Worm (Caenorhabditis elegans): ENCODE results near the gene srh-92.

DNA sequence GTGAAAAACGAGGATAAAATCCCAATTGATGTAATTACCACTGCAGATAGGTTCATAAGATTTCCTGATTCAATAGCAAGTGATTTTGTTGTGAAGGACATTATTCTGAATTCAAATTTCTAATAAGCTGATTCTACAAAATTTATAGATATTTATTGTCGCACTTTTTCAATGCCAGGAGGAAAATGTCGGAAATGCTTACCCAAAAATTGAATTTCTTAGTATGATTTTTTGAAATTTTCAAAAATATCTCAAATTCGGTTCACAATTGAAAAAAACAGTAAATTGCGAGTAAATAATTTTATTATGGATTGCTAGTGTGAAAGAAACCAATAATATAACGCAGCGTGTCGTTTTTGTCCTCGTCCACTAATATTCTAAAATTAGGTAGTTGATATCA is 32.1 kb upstream of the srh-92 start, which contains the start of gene srbc-10:
- no peak for TF ChIP-seq snpc-4 (tag; optimal IDR thresholded peaks at IDR 0.05)
- TF ChIP-seq aly-2 (tag; optimal IDR thresholded peaks at IDR 0.05) = no peak
- TF ChIP-seq ztf-1 (GFP tag; conservative IDR thresholded peaks at IDR 0.05) = no peak
- no peak for TF ChIP-seq skn-1 (tag; optimal IDR thresholded peaks at IDR 0.05)
- no peak for TF ChIP-seq lsy-2 (tag; optimal IDR thresholded peaks at IDR 0.05)
- TF ChIP-seq dmd-4 (tag; optimal IDR thresholded peaks at IDR 0.05) = no peak

Measured in whole organism, L2 larva.